Fruit fly (Drosophila melanogaster) whole organism, embryonic: ENCODE measurements around the gene CG32440.

Experiments
- CG10274 ChIP-seq: fragments of 200-800 bp; sonication (Bioruptor generic); optimal IDR thresholded peaks from 3 replicates; lab custom pipeline; 2017; ENCODE audit warnings: missing biosample characterization, mild to moderate bottlenecking, missing genetic modification characterization
- CG11504 ChIP-seq: fragments of 200-800 bp; sonication (Bioruptor generic); optimal IDR thresholded peaks from 3 replicates; lab custom pipeline; 2019; ENCODE audit warnings: missing biosample characterization, mild to moderate bottlenecking, missing genetic modification characterization, moderate library complexity
- CG12769 ChIP-seq: fragments of 200-800 bp; sonication (Bioruptor generic); optimal IDR thresholded peaks from 2 replicates; lab custom pipeline; 2019; ENCODE audit warnings: missing biosample characterization, mild to moderate bottlenecking, missing genetic modification characterization, moderate library complexity
- CG15479 ChIP-seq: fragments of 200-800 bp; sonication (Bioruptor generic); optimal IDR thresholded peaks from 3 replicates; lab custom pipeline; 2019; ENCODE audit warnings: missing biosample characterization, mild to moderate bottlenecking, missing genetic modification characterization, moderate library complexity
- CG2678 ChIP-seq: fragments of 200-800 bp; sonication (Bioruptor generic); optimal IDR thresholded peaks from 3 replicates; lab custom pipeline; 2019; ENCODE audit warnings: missing biosample characterization, mild to moderate bottlenecking, missing genetic modification characterization, moderate library complexity
- CG2712 ChIP-seq: fragments of 200-800 bp; optimal IDR thresholded peaks from 3 replicates; lab custom pipeline; 2019; ENCODE audit warnings: missing biosample characterization, mild to moderate bottlenecking, missing genetic modification characterization, moderate library complexity
- CG30431 ChIP-seq: fragments of 200-800 bp; sonication (Bioruptor generic); optimal IDR thresholded peaks from 2 replicates; lab custom pipeline; 2017; ENCODE audit warnings: missing biosample characterization, missing genetic modification characterization
- CG32772 ChIP-seq: fragments of 200-800 bp; sonication (Bioruptor generic); IDR thresholded peaks from 2 replicates; pipeline ENCODE4 v1.3.6; 2022; ENCODE audit warnings: missing biosample characterization, missing genetic modification characterization
- CG4707 ChIP-seq: fragments of 200-800 bp; sonication (Bioruptor generic); optimal IDR thresholded peaks from 2 replicates; lab custom pipeline; 2018; ENCODE audit warnings: missing biosample characterization, mild to moderate bottlenecking, missing genetic modification characterization, moderate library complexity
- CG6791 ChIP-seq: fragments of 200-800 bp; sonication (Bioruptor generic); IDR thresholded peaks from 3 replicates; pipeline ENCODE4 v1.3.6; 2022; ENCODE audit warnings: missing biosample characterization, missing genetic modification characterization; ENCODE audit not compliant: partially characterized antibody
- CHES-1-like ChIP-seq: fragments of 200-800 bp; sonication (Bioruptor generic); optimal IDR thresholded peaks from 2 replicates; lab custom pipeline; 2016; ENCODE audit warnings: missing biosample characterization, missing genetic modification characterization
- D19A ChIP-seq: fragments of 200-800 bp; optimal IDR thresholded peaks from 3 replicates; lab custom pipeline; 2019; ENCODE audit warnings: missing biosample characterization, mild to moderate bottlenecking, missing genetic modification characterization, moderate library complexity
- Doc3 ChIP-seq: fragments of 200-800 bp; sonication (Bioruptor generic); IDR thresholded peaks from 3 replicates; pipeline ENCODE4 v1.3.6; 2022; ENCODE audit warnings: missing biosample characterization, missing genetic modification characterization; ENCODE audit not compliant: partially characterized antibody
- Drgx ChIP-seq: fragments of 200-800 bp; sonication (Bioruptor generic); IDR thresholded peaks from 2 replicates; pipeline ENCODE4 v1.3.6; 2022; ENCODE audit warnings: missing biosample characterization, missing genetic modification characterization
- HLH54F ChIP-seq: fragments of 200-800 bp; sonication (Bioruptor generic); optimal IDR thresholded peaks from 3 replicates; lab custom pipeline; 2016; ENCODE audit warnings: missing biosample characterization, missing genetic modification characterization
- Hr51 ChIP-seq, 2 experiments: fragments of 200-800 bp; sonication (Bioruptor generic); optimal IDR thresholded peaks; 2 replicates in 1 of 2; 3 replicates in 1 of 2; lab custom pipeline; 2016 to 2018; ENCODE audit warnings: missing biosample characterization in 2 of 2, missing genetic modification characterization in 2 of 2, mild to moderate bottlenecking in 1 of 2, moderate library complexity in 1 of 2
- Hsf ChIP-seq: fragments of 200-800 bp; sonication (Bioruptor generic); optimal IDR thresholded peaks from 3 replicates; lab custom pipeline; 2016; ENCODE audit warnings: missing biosample characterization, missing genetic modification characterization
- Nf-YA ChIP-seq: fragments of 200-800 bp; sonication (Bioruptor generic); IDR thresholded peaks from 2 replicates; pipeline ENCODE4 v1.3.6; 2022; ENCODE audit warnings: missing biosample characterization, missing genetic modification characterization
- Sry-δ ChIP-seq: fragments of 200-800 bp; sonication (Bioruptor generic); optimal IDR thresholded peaks from 2 replicates; lab custom pipeline; 2016; ENCODE audit warnings: missing biosample characterization, missing genetic modification characterization
- Trl ChIP-seq, 3 experiments: fragments of >200 bp in 2 of 3; fragments of 200-800 bp in 1 of 3; sonication (Bioruptor generic) in 1 of 3; optimal IDR thresholded peaks; 2 replicates in 1 of 3; 3 replicates in 2 of 3; lab custom pipeline; 2016 to 2017; ENCODE audit warnings: missing biosample characterization in 1 of 3, missing genetic modification characterization in 1 of 3
- cato ChIP-seq: fragments of 200-800 bp; sonication (Bioruptor generic); optimal IDR thresholded peaks from 2 replicates; lab custom pipeline; 2016; ENCODE audit warnings: missing biosample characterization, missing genetic modification characterization, borderline replicate concordance
- crol ChIP-seq: fragments of 200-800 bp; sonication (Bioruptor generic); IDR thresholded peaks from 2 replicates; pipeline ENCODE4 v1.3.6; 2022; ENCODE audit warnings: missing biosample characterization, missing genetic modification characterization
- cwo ChIP-seq: fragments of 200-800 bp; sonication (Bioruptor generic); optimal IDR thresholded peaks from 3 replicates; lab custom pipeline; 2017; ENCODE audit warnings: missing biosample characterization, missing genetic modification characterization, mild to moderate bottlenecking, moderate library complexity, missing genetic modification reagents
- dmrt99B ChIP-seq: fragments of 200-800 bp; sonication (Bioruptor generic); optimal IDR thresholded peaks from 2 replicates; lab custom pipeline; 2018; ENCODE audit warnings: missing biosample characterization, mild to moderate bottlenecking, missing genetic modification characterization, moderate library complexity
- fd3F ChIP-seq: fragments of 200-800 bp; sonication (Bioruptor generic); optimal IDR thresholded peaks from 2 replicates; lab custom pipeline; 2018; ENCODE audit warnings: missing biosample characterization, mild to moderate bottlenecking, missing genetic modification characterization, moderate library complexity
- lab ChIP-seq: fragments of 200-800 bp; sonication (Bioruptor generic); optimal IDR thresholded peaks from 3 replicates; lab custom pipeline; 2017; ENCODE audit warnings: missing biosample characterization, missing genetic modification characterization, mild to moderate bottlenecking, moderate library complexity, missing genetic modification reagents
- sd ChIP-seq: fragments of 200-800 bp; sonication (Bioruptor generic); optimal IDR thresholded peaks from 3 replicates; lab custom pipeline; 2018; ENCODE audit warnings: missing biosample characterization, mild to moderate bottlenecking, missing genetic modification characterization, moderate library complexity
- sens ChIP-seq: fragments of 200-800 bp; sonication (Bioruptor generic); peaks from one replicate; lab custom pipeline; 2016; ENCODE audit warnings: missing biosample characterization, missing genetic modification characterization
- sim ChIP-seq: fragments of 200-800 bp; sonication (Bioruptor generic); IDR thresholded peaks from 2 replicates; pipeline ENCODE4 v1.3.6; 2022; ENCODE audit warnings: missing biosample characterization, missing genetic modification characterization
- sr ChIP-seq: fragments of 200-800 bp; sonication (Bioruptor generic); IDR thresholded peaks from 3 replicates; pipeline ENCODE4 v1.3.6; 2022; ENCODE audit warnings: missing biosample characterization, missing genetic modification characterization
- tgo ChIP-seq: fragments of 200-800 bp; sonication (Bioruptor generic); IDR thresholded peaks from 3 replicates; pipeline ENCODE4 v1.3.6; 2022; ENCODE audit warnings: missing biosample characterization, missing genetic modification characterization
- tin ChIP-seq: fragments of 200-800 bp; sonication (Bioruptor generic); optimal IDR thresholded peaks from 3 replicates; lab custom pipeline; 2016; ENCODE audit warnings: missing biosample characterization, missing genetic modification characterization
- tll ChIP-seq, 2 experiments: fragments of 200-800 bp in 1 of 2; fragments of >200 bp in 1 of 2; sonication (Bioruptor generic) in 1 of 2; optimal IDR thresholded peaks; 2 replicates each; lab custom pipeline; 2017 to 2019; ENCODE audit warnings: missing biosample characterization in 2 of 2, missing genetic modification characterization in 2 of 2, mild to moderate bottlenecking in 1 of 2, moderate library complexity in 1 of 2
- trh ChIP-seq: fragments of 200-800 bp; sonication (Bioruptor generic); optimal IDR thresholded peaks from 2 replicates; lab custom pipeline; 2016; ENCODE audit warnings: missing biosample characterization, missing genetic modification characterization
- twi ChIP-seq: fragments of 200-800 bp; optimal IDR thresholded peaks from 2 replicates; lab custom pipeline; 2019; ENCODE audit warnings: missing biosample characterization, mild to moderate bottlenecking, missing genetic modification characterization, moderate library complexity

The CG32440 gene

dm6 chr3L:21380126-21380525 is 20.1 kb downstream of the CG32440 start (continued):
- TF ChIP-seq Hr51 (GFP tag; optimal IDR thresholded peaks at IDR 0.05; lab: Kevin White, UChicago) (peak in 1 of 2 experiments; percentile 25), CG15479 (GFP tag; lab: Kevin White, UChicago) (no peak), CG30431 (no peak), Drgx (no peak), CG12769 (tag; lab: Kevin White, UChicago) (peak; percentile 90), sr (GFP tag; lab: Robert Waterston, UW) (peak; percentile 99), twi (tag; lab: Kevin White, UChicago) (peak; percentile 62), Sry-δ (no peak), sim (no peak), HLH54F (GFP tag; lab: Kevin White, UChicago) (no peak), sd (tag; lab: Kevin White, UChicago) (peak; percentile 15), cwo (GFP tag; lab: Kevin White, UChicago) (no peak), crol (GFP tag; lab: Robert Waterston, UW) (no peak), fd3F (GFP tag; lab: Kevin White, UChicago) (no peak), tin (no peak), trh (GFP tag; lab: Kevin White, UChicago) (no peak), CG6791 (GFP tag; lab: Robert Waterston, UW) (no peak), tgo (GFP tag; lab: Robert Waterston, UW) (no peak), CG2678 (tag; lab: Kevin White, UChicago) (no peak)

- TF ChIP-seq tll (GFP tag; optimal IDR thresholded peaks at IDR 0.05; lab: Kevin White, UChicago) (no peak), CG32772 (GFP tag; lab: Robert Waterston, UW) (no peak), CG2712 (tag; lab: Kevin White, UChicago) (no peak), CHES-1-like (no peak), Nf-YA (GFP tag; lab: Robert Waterston, UW) (no peak), Doc3 (GFP tag; lab: Robert Waterston, UW) (no peak), dmrt99B (tag; lab: Kevin White, UChicago) (peak; percentile 8), CG4707 (no peak), lab (GFP tag; lab: Kevin White, UChicago) (no peak), cato (GFP tag; lab: Kevin White, UChicago) (no peak), CG10274 (GFP tag; lab: Kevin White, UChicago) (no peak), sens (GFP tag; lab: Kevin White, UChicago) (peak; percentile 25), D19A (tag; lab: Kevin White, UChicago) (peak; percentile 86)
These were observed 20.7 kb downstream of the CG32440 start for dm6 chr3L:21380581-21381175.

dm6 chr3L:21381746-21382145 is 21.8 kb downstream of the CG32440 start:
- TF ChIP-seq Hsf (GFP tag; lab: Kevin White, UChicago) (no peak), Trl (optimal IDR thresholded peaks at IDR 0.05; lab: Kevin White, UChicago) (peak in 1 of 2 experiments; percentile 38), Trl (GFP tag; optimal IDR thresholded peaks at IDR 0.05; lab: Kevin White, UChicago) (no peak), CG11504 (tag; lab: Kevin White, UChicago) (peak; percentile 95)
